Worm (Caenorhabditis elegans): ENCODE results near the gene Y43F8B.11.

Y43F8B.11 gene

ce11 chrV:19485261-19485660 lies 14.8 kb downstream of the Y43F8B.11 start, which contains the start of gene Y43F8B.28:
Gene Y43F8B.28 (plus strand): TSS chrV:19485319.
- no peak for TF ChIP-seq lsy-2 (tag; optimal IDR thresholded peaks at IDR 0.05)
- no peak for TF ChIP-seq sma-9 (GFP tag; optimal IDR thresholded peaks at IDR 0.05)
- TF ChIP-seq sma-9 (tag; optimal IDR thresholded peaks at IDR 0.05): no peak
- no peak for TF ChIP-seq nhr-11 (tag; optimal IDR thresholded peaks at IDR 0.05)
- TF ChIP-seq nhr-12 (tag; optimal IDR thresholded peaks at IDR 0.05): no peak

- TF ChIP-seq ceh-16 (tag; optimal IDR thresholded peaks at IDR 0.05): no peak
- no peak for TF ChIP-seq mbf-1 (tag; optimal IDR thresholded peaks at IDR 0.05)
- TF ChIP-seq sma-9 (GFP tag; optimal IDR thresholded peaks at IDR 0.05): no peak
- no peak for TF ChIP-seq sma-9 (tag; optimal IDR thresholded peaks at IDR 0.05)
- TF ChIP-seq alr-1 (tag; optimal IDR thresholded peaks at IDR 0.05): no peak
- TF ChIP-seq nhr-237 (tag; optimal IDR thresholded peaks at IDR 0.05): no peak
- no peak for TF ChIP-seq nhr-25 (tag; optimal IDR thresholded peaks at IDR 0.05)
- TF ChIP-seq unc-55 (GFP tag; optimal IDR thresholded peaks at IDR 0.05): no peak
- no peak for TF ChIP-seq zag-1 (tag; optimal IDR thresholded peaks at IDR 0.05)
- TF ChIP-seq unc-39 (tag; optimal IDR thresholded peaks at IDR 0.05): no peak
- TF ChIP-seq ztf-1 (GFP tag; conservative IDR thresholded peaks at IDR 0.05): no peak
Measured at ce11 chrV:19485690-19486089, 15.2 kb downstream of the Y43F8B.11 start, which contains the start of gene Y43F8B.18. Gene Y43F8B.18 (plus strand): TSS chrV:19485990.

- no peak for TF ChIP-seq Y55F3AM.14 (GFP tag; optimal IDR thresholded peaks at IDR 0.05)
Measured at ce11 chrV:19490461-19490860, 20.0 kb downstream of the Y43F8B.11 start, which contains the start of gene Y43F8B.7. Gene Y43F8B.7 (plus strand): TSS chrV:19490761.

ce11 chrV:19491302-19491701 lies 20.8 kb downstream of the Y43F8B.11 start, which contains the start of gene Y43F8B.29:
Gene Y43F8B.29 (plus strand): TSS chrV:19491602.
- TF ChIP-seq ZK546.5 (tag; optimal IDR thresholded peaks at IDR 0.05) (no peak), alr-1 (tag; optimal IDR thresholded peaks at IDR 0.05) (no peak)

- TF ChIP-seq nhr-77 (tag; optimal IDR thresholded peaks at IDR 0.05) (no peak), ztf-11 (tag; optimal IDR thresholded peaks at IDR 0.05) (no peak), nhr-25 (tag; optimal IDR thresholded peaks at IDR 0.05) (no peak), C34F6.9 (tag; optimal IDR thresholded peaks at IDR 0.05) (no peak), nhr-10 (tag; optimal IDR thresholded peaks at IDR 0.05) (no peak), unc-55 (GFP tag; optimal IDR thresholded peaks at IDR 0.05) (no peak), nhr-237 (tag; optimal IDR thresholded peaks at IDR 0.05) (no peak), ceh-82 (tag; optimal IDR thresholded peaks at IDR 0.05) (no peak), elt-1 (tag; optimal IDR thresholded peaks at IDR 0.05) (no peak), lin-13 (GFP tag; optimal IDR thresholded peaks at IDR 0.05) (no peak), lin-39 (tag; optimal IDR thresholded peaks at IDR 0.05) (no peak)
Measured at ce11 chrV:19495145-19495544, 24.7 kb downstream of the Y43F8B.11 start.

ce11 chrV:19495587-19495986 lies 25.1 kb downstream of the Y43F8B.11 start, which contains the start of gene scl-21:
Gene scl-21 (minus strand): TSS chrV:19495687.
- TF ChIP-seq ceh-16 (tag; optimal IDR thresholded peaks at IDR 0.05) (no peak), sma-9 (GFP tag; optimal IDR thresholded peaks at IDR 0.05) (no peak), sma-9 (tag; optimal IDR thresholded peaks at IDR 0.05) (no peak), F13H6.1 (tag; optimal IDR thresholded peaks at IDR 0.05) (no peak), nhr-77 (tag; optimal IDR thresholded peaks at IDR 0.05) (no peak)

ce11 chrV:19497087-19497486 lies 26.6 kb downstream of the Y43F8B.11 start:
- TF ChIP-seq C34F6.9 (tag; optimal IDR thresholded peaks at IDR 0.05) (no peak), elt-1 (tag; optimal IDR thresholded peaks at IDR 0.05) (no peak), blmp-1 (tag; optimal IDR thresholded peaks at IDR 0.05; ENCODE audit: insufficient read depth) (no peak), crh-2 (tag; optimal IDR thresholded peaks at IDR 0.05) (no peak), nhr-21 (tag; optimal IDR thresholded peaks at IDR 0.05) (no peak), ztf-1 (GFP tag; conservative IDR thresholded peaks at IDR 0.05) (no peak)

ce11 chrV:19501389-19501788 lies 30.9 kb downstream of the Y43F8B.11 start:
- TF ChIP-seq egl-27 (tag; optimal IDR thresholded peaks at IDR 0.05): no peak
- TF ChIP-seq Y55F3AM.14 (GFP tag; optimal IDR thresholded peaks at IDR 0.05): no peak
- no peak for TF ChIP-seq ZK546.5 (tag; optimal IDR thresholded peaks at IDR 0.05)
- TF ChIP-seq F13H6.1 (tag; optimal IDR thresholded peaks at IDR 0.05): no peak
- no peak for TF ChIP-seq alr-1 (tag; optimal IDR thresholded peaks at IDR 0.05)
- TF ChIP-seq ztf-1 (GFP tag; conservative IDR thresholded peaks at IDR 0.05): no peak
